Fruit fly (Drosophila melanogaster): ENCODE measurements around the gene CG13084.

Gene CG13084

DNA sequence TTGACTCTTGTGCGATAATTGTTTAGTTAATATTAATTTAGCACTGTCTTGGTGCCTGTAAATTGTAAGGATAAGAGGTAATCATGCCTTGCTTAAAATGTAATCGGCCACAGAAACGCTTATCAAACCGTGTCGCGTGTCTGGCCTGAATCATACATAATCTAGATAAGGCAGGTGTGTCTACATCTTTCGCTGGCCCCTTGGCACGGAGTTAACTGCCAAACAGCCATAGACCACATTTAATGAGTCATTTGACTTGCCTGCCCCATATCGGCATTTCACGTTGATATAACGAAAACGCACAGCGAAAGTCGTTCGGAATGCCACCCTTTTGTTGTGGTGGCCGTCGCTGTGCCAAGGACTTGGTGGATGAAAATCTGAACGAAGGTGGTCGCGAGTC lies 50.5 kb downstream of the CG13084 start, which contains the start of gene CG31697:
CG31697 (plus strand) TSS at position 215 of the 400 bp plus-strand sequence.
- TF ChIP-seq CG10348 (GFP tag; IDR thresholded peaks at IDR 0.05) (no peak), CG4496 (GFP tag; IDR thresholded peaks at IDR 0.05) (no peak), D1 (tag; optimal IDR thresholded peaks at IDR 0.05) (no peak), EcR (GFP tag; optimal IDR thresholded peaks at IDR 0.05) (no peak), Snoo (tag; optimal IDR thresholded peaks at IDR 0.05) (no peak), Pif1B (GFP tag; optimal IDR thresholded peaks at IDR 0.05) (no peak), CG17806 (tag; optimal IDR thresholded peaks at IDR 0.05) (no peak), CG12605 (GFP tag; IDR thresholded peaks at IDR 0.05) (no peak), Pif1A (GFP tag; optimal IDR thresholded peaks at IDR 0.05) (no peak), Ets98B (GFP tag; IDR thresholded peaks at IDR 0.05) (no peak), CG15710 (tag; optimal IDR thresholded peaks at IDR 0.05) (no peak), fd96Ca (GFP tag; IDR thresholded peaks at IDR 0.05) (no peak), CG13204 (GFP tag; optimal IDR thresholded peaks at IDR 0.05) (no peak), CG14655 (GFP tag; optimal IDR thresholded peaks at IDR 0.05) (no peak), CG9948 (tag; optimal IDR thresholded peaks at IDR 0.05) (no peak), CG8301 (tag; optimal IDR thresholded peaks at IDR 0.05) (no peak), CG34367 (tag; optimal IDR thresholded peaks at IDR 0.05) (no peak), CG32121 (GFP tag; IDR thresholded peaks at IDR 0.05) (no peak), gl (tag; optimal IDR thresholded peaks at IDR 0.05) (no peak), CG8159 (tag; optimal IDR thresholded peaks at IDR 0.05) (no peak)
